Worm (Caenorhabditis elegans) whole organism, early embryonic: Measurements from ENCODE around the gene nlp-76.

Experiments used
- B0310.2 ChIP-seq: sonication (generic microtip); optimal IDR thresholded peaks from 2 replicates; lab custom pipeline; 2016; ENCODE audit warnings: mild to moderate bottlenecking, missing genetic modification characterization, missing compliant biosample characterization
- F13C5.2 ChIP-seq: sonication (generic microtip); optimal IDR thresholded peaks from 2 replicates; lab custom pipeline; 2017; ENCODE audit warnings: mild to moderate bottlenecking, missing genetic modification characterization, inconsistent platforms, missing compliant biosample characterization
- aly-1 ChIP-seq: sonication (generic microtip); optimal IDR thresholded peaks from 2 replicates; lab custom pipeline; 2016; ENCODE audit warnings: missing genetic modification characterization, missing compliant biosample characterization
- ama-1 ChIP-seq: fragments of 150-350 bp; optimal IDR thresholded peaks from 2 replicates; lab custom pipeline; 2014
- ceh-13 ChIP-seq: fragments of 200-800 bp; sonication (Bioruptor generic); optimal IDR thresholded peaks from 2 replicates; lab custom pipeline; 2018; ENCODE audit warnings: mild to moderate bottlenecking, missing genetic modification characterization, missing compliant biosample characterization
- ceh-36 ChIP-seq: sonication (generic microtip); optimal IDR thresholded peaks from 2 replicates; lab custom pipeline; 2016; ENCODE audit warnings: missing genetic modification characterization, inconsistent platforms, missing compliant biosample characterization
- ets-7 ChIP-seq: sonication (generic microtip); optimal IDR thresholded peaks from 2 replicates; lab custom pipeline; 2016; ENCODE audit warnings: missing genotype, missing genetic modification characterization, missing compliant biosample characterization
- flt-1 ChIP-seq: fragments of 200-800 bp; sonication (Bioruptor generic); IDR thresholded peaks from 2 replicates; pipeline ENCODE4 v1.3.6; 2022; ENCODE audit warnings: missing genetic modification characterization, missing compliant biosample characterization
- hmbx-1 ChIP-seq: sonication (generic microtip); optimal IDR thresholded peaks from 2 replicates; lab custom pipeline; 2016; ENCODE audit warnings: mild to moderate bottlenecking, missing genetic modification characterization, missing compliant biosample characterization
- hmg-4 ChIP-seq: fragments of 200-800 bp; sonication (Bioruptor generic); optimal IDR thresholded peaks from 2 replicates; lab custom pipeline; 2018; ENCODE audit warnings: mild to moderate bottlenecking, missing genetic modification characterization, missing compliant biosample characterization
- hnd-1 ChIP-seq: sonication (generic microtip); optimal IDR thresholded peaks from 2 replicates; lab custom pipeline; 2016; ENCODE audit warnings: missing genetic modification characterization, missing compliant biosample characterization
- pes-1 ChIP-seq: fragments of 200-800 bp; sonication (Bioruptor generic); IDR thresholded peaks from 2 replicates; pipeline ENCODE4 v1.3.6; 2022; ENCODE audit warnings: missing genetic modification reagents, missing genetic modification characterization, missing compliant biosample characterization
- scrt-1 ChIP-seq: fragments of 200-800 bp; sonication (Bioruptor generic); IDR thresholded peaks from 2 replicates; pipeline ENCODE4 v1.3.6; 2022; ENCODE audit warnings: missing genetic modification characterization, missing compliant biosample characterization
- sea-1 ChIP-seq: fragments of 200-800 bp; sonication (Bioruptor generic); conservative IDR thresholded peaks from 2 replicates; pipeline ENCODE4 v1.3.6; 2022; ENCODE audit warnings: missing genetic modification characterization, missing compliant biosample characterization
- tbx-11 ChIP-seq: fragments of 200-800 bp; sonication (Bioruptor generic); IDR thresholded peaks from 2 replicates; pipeline ENCODE4 v1.3.6; 2022; ENCODE audit warnings: missing genetic modification characterization, missing compliant biosample characterization
- tbx-37 ChIP-seq: fragments of 200-800 bp; sonication (Bioruptor generic); conservative IDR thresholded peaks from 2 replicates; pipeline ENCODE4 v1.3.6; 2022; ENCODE audit warnings: missing genetic modification reagents, missing genetic modification characterization, missing compliant biosample characterization
- tra-4 ChIP-seq: sonication (generic microtip); optimal IDR thresholded peaks from 2 replicates; lab custom pipeline; 2017; ENCODE audit warnings: missing genetic modification characterization, missing compliant biosample characterization

The nlp-76 gene

DNA sequence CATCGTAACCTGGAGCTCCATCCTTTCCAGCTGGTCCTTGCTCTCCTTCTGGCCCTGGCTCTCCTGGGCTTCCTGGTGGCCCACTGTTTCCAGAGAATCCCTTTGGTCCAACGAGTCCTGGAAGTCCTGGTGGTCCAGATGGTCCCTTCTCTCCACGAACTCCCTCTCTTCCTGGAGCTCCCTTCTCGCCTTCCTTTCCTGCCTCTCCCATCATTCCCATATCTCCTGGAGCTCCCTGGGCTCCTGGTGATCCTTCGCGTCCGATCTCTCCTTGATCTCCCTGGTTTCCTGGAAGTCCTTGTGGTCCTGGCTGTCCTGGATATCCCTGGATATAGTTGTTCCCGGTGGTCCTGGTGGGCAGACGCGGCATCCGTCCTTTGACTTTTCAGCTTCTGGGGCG is 27.5 kb downstream of the nlp-76 start:
- no peak for TF ChIP-seq pes-1 (GFP tag; lab: Robert Waterston, UW)
- no peak for TF ChIP-seq B0310.2 (tag; lab: Kevin White, UChicago)
- TF ChIP-seq ets-7 (tag; lab: Kevin White, UChicago), result no peak
- TF ChIP-seq tbx-11 (GFP tag; lab: Robert Waterston, UW), result no peak

- TF ChIP-seq ets-7 (tag; lab: Kevin White, UChicago), result no peak
- no peak for TF ChIP-seq F13C5.2 (tag; lab: Kevin White, UChicago)
- TF ChIP-seq B0310.2 (tag; lab: Kevin White, UChicago), result no peak
- no peak for TF ChIP-seq flt-1 (GFP tag; lab: Robert Waterston, UW)
- TF ChIP-seq tbx-37, result no peak
- TF ChIP-seq hmg-4 (GFP tag; lab: Kevin White, UChicago), result no peak
Measured at ce11 chrX:12635010-12635409, 28.7 kb downstream of the nlp-76 start.

DNA sequence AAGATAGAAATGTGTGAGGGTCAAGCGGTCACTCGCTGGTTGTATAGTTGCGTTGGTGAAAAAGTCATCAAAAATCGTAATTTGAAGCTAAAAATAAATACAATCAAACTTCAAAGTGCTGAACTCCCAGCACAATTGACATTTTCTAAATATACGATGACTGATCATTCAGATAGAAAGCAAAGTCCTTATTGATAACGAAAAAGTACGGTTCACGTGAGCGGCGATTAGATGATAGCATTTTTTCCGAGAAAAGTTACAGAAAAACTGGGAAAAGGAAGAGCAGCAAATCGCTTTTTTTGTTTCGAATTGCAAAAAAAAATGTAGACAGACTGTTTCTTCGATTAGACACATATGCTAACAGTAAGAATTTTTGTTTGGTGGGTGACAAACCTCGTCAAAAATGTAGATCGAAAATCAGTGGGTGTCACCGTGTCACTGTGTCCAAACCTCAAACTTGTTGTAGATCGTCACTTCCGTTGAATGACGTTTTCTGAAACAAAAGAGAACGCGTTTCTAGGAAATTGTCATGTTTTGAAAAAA is 29.8 kb downstream of the nlp-76 start, which contains the start of gene ivns-1:
Gene ivns-1, minus strand, starts transcription at position 493 of the 543 bp plus-strand sequence.
- TF ChIP-seq flt-1 (GFP tag; lab: Robert Waterston, UW), result no peak
- no peak for TF ChIP-seq F13C5.2 (tag; lab: Kevin White, UChicago)
- TF ChIP-seq scrt-1 (GFP tag; lab: Robert Waterston, UW), result no peak
- TF ChIP-seq hmg-4 (GFP tag; lab: Kevin White, UChicago), result no peak
- TF ChIP-seq ama-1 (lab: Kevin White, UChicago), result no peak
- TF ChIP-seq tbx-37, result no peak
- TF ChIP-seq sea-1, result no peak
- TF ChIP-seq ceh-13 (GFP tag; lab: Kevin White, UChicago), result no peak
- TF ChIP-seq hnd-1 (tag; lab: Kevin White, UChicago), result no peak
- no peak for TF ChIP-seq pes-1 (GFP tag; lab: Robert Waterston, UW)
- no peak for TF ChIP-seq tra-4 (tag; lab: Kevin White, UChicago)
- TF ChIP-seq hmbx-1 (tag; lab: Kevin White, UChicago), result no peak
- no peak for TF ChIP-seq ceh-36 (tag; lab: Kevin White, UChicago)
- no peak for TF ChIP-seq ets-7 (tag; lab: Kevin White, UChicago)
- TF ChIP-seq tbx-11 (GFP tag; lab: Robert Waterston, UW), result no peak
- TF ChIP-seq aly-1 (tag; lab: Kevin White, UChicago), result no peak
- TF ChIP-seq B0310.2 (tag; lab: Kevin White, UChicago), result no peak

ce11 chrX:12632657-12633056 is 31.0 kb downstream of the nlp-76 start:
- TF ChIP-seq flt-1 (GFP tag; lab: Robert Waterston, UW) (no peak), pes-1 (GFP tag; lab: Robert Waterston, UW) (no peak), tra-4 (tag; lab: Kevin White, UChicago) (no peak), ceh-13 (GFP tag; lab: Kevin White, UChicago) (no peak), aly-1 (tag; lab: Kevin White, UChicago) (no peak), F13C5.2 (tag; lab: Kevin White, UChicago) (no peak), ceh-36 (tag; lab: Kevin White, UChicago) (no peak), B0310.2 (tag; lab: Kevin White, UChicago) (no peak)

- TF ChIP-seq hmbx-1 (tag; lab: Kevin White, UChicago) (no peak), pes-1 (GFP tag; lab: Robert Waterston, UW) (no peak), hmg-4 (GFP tag; lab: Kevin White, UChicago) (no peak), F13C5.2 (tag; lab: Kevin White, UChicago) (no peak), ama-1 (lab: Kevin White, UChicago) (no peak), aly-1 (tag; lab: Kevin White, UChicago) (no peak), B0310.2 (tag; lab: Kevin White, UChicago) (no peak), scrt-1 (GFP tag; lab: Robert Waterston, UW) (no peak), ceh-13 (GFP tag; lab: Kevin White, UChicago) (no peak), tbx-11 (GFP tag; lab: Robert Waterston, UW) (no peak), flt-1 (GFP tag; lab: Robert Waterston, UW) (no peak), ets-7 (tag; lab: Kevin White, UChicago) (no peak), hnd-1 (tag; lab: Kevin White, UChicago) (no peak), tbx-37 (no peak), sea-1 (no peak), ceh-36 (tag; lab: Kevin White, UChicago) (no peak), tra-4 (tag; lab: Kevin White, UChicago) (no peak)
Measured at ce11 chrX:12631446-12631845, 32.3 kb downstream of the nlp-76 start.

- TF ChIP-seq hnd-1 (tag; lab: Kevin White, UChicago) (no peak), pes-1 (GFP tag; lab: Robert Waterston, UW) (no peak), ceh-13 (GFP tag; lab: Kevin White, UChicago) (no peak), tbx-11 (GFP tag; lab: Robert Waterston, UW) (no peak), tbx-37 (no peak), B0310.2 (tag; lab: Kevin White, UChicago) (no peak), flt-1 (GFP tag; lab: Robert Waterston, UW) (no peak), sea-1 (no peak), ama-1 (lab: Kevin White, UChicago) (no peak), hmbx-1 (tag; lab: Kevin White, UChicago) (no peak)
Measured at ce11 chrX:12630556-12630955, 33.1 kb downstream of the nlp-76 start.

DNA sequence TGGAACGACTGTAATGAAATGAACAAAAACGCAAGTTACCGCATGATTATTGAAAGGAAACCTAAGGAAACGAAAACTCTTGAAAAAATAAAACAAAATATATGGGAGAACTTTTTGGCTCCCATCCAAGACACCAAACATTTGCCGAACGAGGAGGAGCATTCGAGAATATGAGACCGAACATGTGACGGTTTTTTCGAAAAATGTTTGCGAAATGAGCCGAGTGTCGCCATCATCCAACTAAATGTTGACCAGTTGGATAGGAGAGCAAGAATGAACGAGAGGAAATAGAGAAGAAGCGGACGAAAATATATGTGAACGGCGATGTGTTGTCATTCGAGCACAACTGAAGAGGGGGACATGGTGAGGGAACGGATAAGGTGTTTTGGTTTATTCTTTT is 33.7 kb downstream of the nlp-76 start:
- TF ChIP-seq tra-4 (tag; lab: Kevin White, UChicago) (no peak), tbx-37 (no peak), aly-1 (tag; lab: Kevin White, UChicago) (no peak), ceh-36 (tag; lab: Kevin White, UChicago) (no peak), B0310.2 (tag; lab: Kevin White, UChicago) (no peak), F13C5.2 (tag; lab: Kevin White, UChicago) (no peak), tbx-11 (GFP tag; lab: Robert Waterston, UW) (no peak), ama-1 (lab: Kevin White, UChicago) (no peak), hmbx-1 (tag; lab: Kevin White, UChicago) (no peak), ceh-13 (GFP tag; lab: Kevin White, UChicago) (no peak), pes-1 (GFP tag; lab: Robert Waterston, UW) (no peak), scrt-1 (GFP tag; lab: Robert Waterston, UW) (no peak), ets-7 (tag; lab: Kevin White, UChicago) (no peak), hnd-1 (tag; lab: Kevin White, UChicago) (no peak), hmg-4 (GFP tag; lab: Kevin White, UChicago) (no peak), sea-1 (no peak), flt-1 (GFP tag; lab: Robert Waterston, UW) (no peak)
